Worm (Caenorhabditis elegans) whole organism, L1 larva: ENCODE results near the gene R01E6.7.
A peak's percentile ranks its signal among the peaks of the same experiment; 100 is the strongest.

Experiments
- C04F5.9 ChIP-seq: sonication (generic microtip); optimal IDR thresholded peaks from 2 replicates; lab custom pipeline; 2016; ENCODE audit warnings: missing genetic modification characterization, missing compliant biosample characterization
- C16A3.4 ChIP-seq: fragments of 150-350 bp; optimal IDR thresholded peaks from 2 replicates; lab custom pipeline; 2014; ENCODE audit warnings: missing biosample characterization, missing genetic modification characterization
- C34B4.2 ChIP-seq: sonication (generic microtip); optimal IDR thresholded peaks from 2 replicates; lab custom pipeline; 2017; ENCODE audit warnings: mild to moderate bottlenecking, missing genetic modification characterization, missing compliant biosample characterization
- Y116A8C.19 ChIP-seq: sonication (generic microtip); optimal IDR thresholded peaks from 2 replicates; lab custom pipeline; 2016; ENCODE audit warnings: missing compliant biosample characterization, missing genetic modification characterization, borderline replicate concordance
- aha-1 ChIP-seq: fragments of 150-350 bp; optimal IDR thresholded peaks from 2 replicates; lab custom pipeline; 2014; ENCODE audit warnings: missing biosample characterization, missing genetic modification characterization
- alr-1 ChIP-seq: fragments of 200-800 bp; sonication (Bioruptor generic); optimal IDR thresholded peaks from 2 replicates; lab custom pipeline; 2018; ENCODE audit warnings: borderline replicate concordance, mild to moderate bottlenecking, missing genetic modification characterization, missing compliant biosample characterization
- ama-1 ChIP-seq: fragments of 150-350 bp; optimal IDR thresholded peaks from 2 replicates; lab custom pipeline; 2014
- blmp-1 ChIP-seq: fragments of 150-350 bp; optimal IDR thresholded peaks from 2 replicates; lab custom pipeline; 2014; ENCODE audit warnings: missing biosample characterization, missing genetic modification characterization
- ceh-63 ChIP-seq: fragments of 200-800 bp; sonication (Bioruptor generic); optimal IDR thresholded peaks from 2 replicates; lab custom pipeline; 2018; ENCODE audit warnings: mild to moderate bottlenecking, missing genetic modification characterization, missing compliant biosample characterization
- ceh-82 ChIP-seq, 3 experiments: fragments of 150-350 bp in 1 of 3; sonication (generic microtip) in 2 of 3; optimal IDR thresholded peaks; 2 replicates each; lab custom pipeline; 2014 to 2017; ENCODE audit warnings: missing biosample characterization in 3 of 3, missing genetic modification characterization in 3 of 3
- ceh-90 ChIP-seq: sonication (generic microtip); optimal IDR thresholded peaks from 2 replicates; lab custom pipeline; 2016; ENCODE audit warnings: missing genetic modification characterization, missing compliant biosample characterization
- ces-1 ChIP-seq: fragments of 150-350 bp; optimal IDR thresholded peaks from 2 replicates; lab custom pipeline; 2014; ENCODE audit warnings: missing biosample characterization, missing genetic modification reagents, missing genetic modification characterization
- dpl-1 ChIP-seq, 3 experiments: fragments of 150-350 bp in 2 of 3; sonication (generic microtip) in 1 of 3; optimal IDR thresholded peaks; 2 replicates each; lab custom pipeline; 2014 to 2017; ENCODE audit warnings: missing biosample characterization in 3 of 3, missing genetic modification characterization in 3 of 3, missing genetic modification reagents in 3 of 3
- dsc-1 ChIP-seq: sonication (generic microtip); optimal IDR thresholded peaks from 2 replicates; lab custom pipeline; 2016; ENCODE audit warnings: mild to moderate bottlenecking, missing genetic modification characterization, missing compliant biosample characterization
- egl-13 ChIP-seq: sonication (generic microtip); optimal IDR thresholded peaks from 2 replicates; lab custom pipeline; 2016; ENCODE audit warnings: missing genotype, missing genetic modification reagents, missing genetic modification characterization, missing compliant biosample characterization
- elt-3 ChIP-seq, 6 experiments: fragments of 150-350 bp in 1 of 6; sonication (generic microtip); optimal IDR thresholded peaks; 2 replicates each; lab custom pipeline; 2017 to 2018; ENCODE audit warnings: missing biosample characterization in 6 of 6, missing genetic modification characterization in 6 of 6, inconsistent platforms in 1 of 6
- ets-5 ChIP-seq: fragments of 200-800 bp; sonication (Bioruptor generic); IDR thresholded peaks from 2 replicates; pipeline ENCODE4 v1.3.6; 2022; ENCODE audit warnings: missing genetic modification characterization, missing compliant biosample characterization
- fkh-10 ChIP-seq: sonication (generic microtip); optimal IDR thresholded peaks from 2 replicates; lab custom pipeline; 2017; ENCODE audit warnings: missing biosample characterization, missing genetic modification reagents, missing genetic modification characterization
- fkh-4 ChIP-seq: sonication (generic microtip); optimal IDR thresholded peaks from 2 replicates; lab custom pipeline; 2016; ENCODE audit warnings: missing compliant biosample characterization, missing genetic modification characterization, borderline replicate concordance
- fkh-8 ChIP-seq: sonication (generic microtip); optimal IDR thresholded peaks from 2 replicates; lab custom pipeline; 2016; ENCODE audit warnings: mild to moderate bottlenecking, missing genetic modification characterization, missing compliant biosample characterization
- fos-1 ChIP-seq: fragments of 150-350 bp; optimal IDR thresholded peaks from 2 replicates; lab custom pipeline; 2014; ENCODE audit warnings: missing biosample characterization, missing genetic modification characterization
- grh-1 ChIP-seq: fragments of 200-800 bp; sonication (Bioruptor generic); IDR thresholded peaks from 2 replicates; pipeline ENCODE4 v1.3.6; 2022; ENCODE audit warnings: missing genetic modification reagents, missing genetic modification characterization, missing compliant biosample characterization
- hlh-17 ChIP-seq: fragments of 200-800 bp; sonication (Bioruptor generic); optimal IDR thresholded peaks from 2 replicates; lab custom pipeline; 2018; ENCODE audit warnings: missing genetic modification characterization, mild to moderate bottlenecking, missing compliant biosample characterization, moderate library complexity, borderline replicate concordance
- hpl-2 ChIP-seq: fragments of 150-350 bp; optimal IDR thresholded peaks from 2 replicates; lab custom pipeline; 2014; ENCODE audit warnings: missing biosample characterization, missing genetic modification reagents, missing genetic modification characterization
- isw-1 ChIP-seq: fragments of 200-800 bp; sonication (Bioruptor generic); IDR thresholded peaks from 2 replicates; pipeline ENCODE4 v1.3.6; 2022; ENCODE audit warnings: missing genetic modification characterization, missing compliant biosample characterization
- jun-1 ChIP-seq: fragments of 150-350 bp; optimal IDR thresholded peaks from 2 replicates; lab custom pipeline; 2014; ENCODE audit warnings: missing biosample characterization, missing genetic modification reagents, missing genetic modification characterization
- lin-15B ChIP-seq: fragments of 150-350 bp; sonication (generic microtip); optimal IDR thresholded peaks from 3 replicates; lab custom pipeline; 2014; ENCODE audit warnings: missing biosample characterization, missing genetic modification characterization
- lin-35 ChIP-seq, 2 experiments: fragments of 150-350 bp; optimal IDR thresholded peaks; 2 replicates each; lab custom pipeline; 2014; ENCODE audit warnings: missing biosample characterization in 2 of 2, missing genetic modification characterization in 2 of 2, missing genetic modification reagents in 2 of 2
- lir-3 ChIP-seq: sonication (generic microtip); optimal IDR thresholded peaks from 2 replicates; lab custom pipeline; 2016; ENCODE audit warnings: mild to moderate bottlenecking, missing genetic modification characterization, moderate library complexity, missing compliant biosample characterization; ENCODE audit not compliant: poor library complexity
- lsy-2 ChIP-seq, 2 experiments: fragments of 150-350 bp; optimal IDR thresholded peaks; 2 replicates each; lab custom pipeline; 2014; ENCODE audit warnings: missing biosample characterization in 2 of 2, missing genetic modification characterization in 2 of 2
- mdl-1 ChIP-seq, 2 experiments: fragments of 150-350 bp; optimal IDR thresholded peaks; 2 replicates each; lab custom pipeline; 2014 to 2017; ENCODE audit warnings: missing biosample characterization in 2 of 2, missing genetic modification characterization in 2 of 2, inconsistent platforms in 1 of 2
- mef-2 ChIP-seq: fragments of 150-350 bp; optimal IDR thresholded peaks from 2 replicates; lab custom pipeline; 2014; ENCODE audit warnings: missing biosample characterization, missing genetic modification characterization
- nhr-12 ChIP-seq: sonication (generic microtip); optimal IDR thresholded peaks from 2 replicates; lab custom pipeline; 2017; ENCODE audit warnings: missing biosample characterization, missing genetic modification characterization
- nhr-20 ChIP-seq: sonication (generic microtip); optimal IDR thresholded peaks from 2 replicates; lab custom pipeline; 2016; ENCODE audit warnings: mild to moderate bottlenecking, missing genetic modification characterization, missing compliant biosample characterization
- nhr-237 ChIP-seq: fragments of 150-350 bp; optimal IDR thresholded peaks from 2 replicates; lab custom pipeline; 2014; ENCODE audit warnings: missing biosample characterization, missing genetic modification characterization
- nhr-28 ChIP-seq: fragments of 150-350 bp; optimal IDR thresholded peaks from 2 replicates; lab custom pipeline; 2014; ENCODE audit warnings: missing biosample characterization, missing genetic modification characterization
- nhr-71 ChIP-seq: sonication (generic microtip); optimal IDR thresholded peaks from 2 replicates; lab custom pipeline; 2016; ENCODE audit warnings: mild to moderate bottlenecking, missing genetic modification characterization, moderate library complexity, missing compliant biosample characterization
- nhr-84 ChIP-seq: sonication (generic microtip); optimal IDR thresholded peaks from 2 replicates; lab custom pipeline; 2017; ENCODE audit warnings: missing biosample characterization, missing genetic modification characterization
- nhr-90 ChIP-seq: sonication (generic microtip); optimal IDR thresholded peaks from 2 replicates; lab custom pipeline; 2016; ENCODE audit warnings: mild to moderate bottlenecking, missing genetic modification characterization, missing compliant biosample characterization; ENCODE audit not compliant: poor library complexity
- pag-3 ChIP-seq: sonication (generic microtip); optimal IDR thresholded peaks from 2 replicates; lab custom pipeline; 2017; ENCODE audit warnings: missing genetic modification characterization, mild to moderate bottlenecking, missing compliant biosample characterization, antibody characterized with exemption, borderline replicate concordance; ENCODE audit not compliant: insufficient read depth
- pax-3 ChIP-seq: fragments of 200-800 bp; sonication (Bioruptor generic); optimal IDR thresholded peaks from 2 replicates; lab custom pipeline; 2018; ENCODE audit warnings: mild to moderate bottlenecking, missing genetic modification characterization, moderate library complexity, missing compliant biosample characterization
- snpc-4 ChIP-seq: fragments of 150-350 bp; optimal IDR thresholded peaks from 2 replicates; lab custom pipeline; 2014; ENCODE audit warnings: missing biosample characterization, missing genetic modification characterization
- snu-23 ChIP-seq: sonication (generic microtip); optimal IDR thresholded peaks from 2 replicates; lab custom pipeline; 2016; ENCODE audit warnings: missing genetic modification characterization, missing compliant biosample characterization
- sptf-1 ChIP-seq: fragments of 150-350 bp; optimal IDR thresholded peaks from 2 replicates; lab custom pipeline; 2014; ENCODE audit warnings: missing biosample characterization, missing genetic modification characterization
- swsn-7 ChIP-seq: sonication (generic microtip); optimal IDR thresholded peaks from 2 replicates; lab custom pipeline; 2016; ENCODE audit warnings: missing genetic modification characterization, missing compliant biosample characterization
- tlp-1 ChIP-seq: fragments of 150-350 bp; optimal IDR thresholded peaks from 2 replicates; lab custom pipeline; 2014; ENCODE audit warnings: missing biosample characterization, missing genetic modification characterization
- unc-62 ChIP-seq: fragments of 150-350 bp; optimal IDR thresholded peaks from 2 replicates; lab custom pipeline; 2014; ENCODE audit warnings: missing biosample characterization, missing genetic modification reagents, missing genetic modification characterization
- unc-86 ChIP-seq: sonication (generic microtip); optimal IDR thresholded peaks from 2 replicates; lab custom pipeline; 2016; ENCODE audit warnings: missing genetic modification characterization, missing compliant biosample characterization
- unc-98 ChIP-seq: fragments of 200-800 bp; sonication (Bioruptor generic); IDR thresholded peaks from 2 replicates; pipeline ENCODE4 v1.3.6; 2022; ENCODE audit warnings: missing genetic modification characterization, missing compliant biosample characterization
- vab-15 ChIP-seq: sonication (generic microtip); optimal IDR thresholded peaks from 2 replicates; lab custom pipeline; 2017; ENCODE audit warnings: missing genotype, mild to moderate bottlenecking, missing genetic modification characterization, missing compliant biosample characterization
- xbp-1 ChIP-seq: sonication (generic microtip); optimal IDR thresholded peaks from 2 replicates; lab custom pipeline; 2016; ENCODE audit warnings: missing genetic modification characterization, missing compliant biosample characterization
- ztf-11 ChIP-seq, 2 experiments: sonication (generic microtip); optimal IDR thresholded peaks; 2 replicates each; lab custom pipeline; 2016 to 2017; ENCODE audit warnings: missing genetic modification characterization in 2 of 2, missing biosample characterization in 1 of 2, missing compliant biosample characterization in 1 of 2

The R01E6.7 gene

ce11 chrX:13528630-13529138, 41.1 kb downstream of the R01E6.7 start, which contains the start of gene F18H3.4 (continued):
- TF ChIP-seq pax-3 (tag; lab: Kevin White, UChicago) (no peak), ceh-63 (GFP tag; lab: Kevin White, UChicago) (no peak), ztf-11 (tag; optimal IDR thresholded peaks at IDR 0.05; lab: Kevin White, UChicago) (no peak), hlh-17 (no peak), dpl-1 (GFP tag; optimal IDR thresholded peaks at IDR 0.05; lab: Kevin White, UChicago) (peak; percentile 19 to 42 (median 23)), nhr-237 (tag; lab: Kevin White, UChicago) (no peak), fkh-8 (no peak), nhr-71 (tag; lab: Kevin White, UChicago) (peak; percentile 80), lir-3 (tag; lab: Kevin White, UChicago) (no peak), lsy-2 (tag; optimal IDR thresholded peaks at IDR 0.05; lab: Kevin White, UChicago) (peak in 1 of 2 experiments; percentile 41), elt-3 (tag; optimal IDR thresholded peaks at IDR 0.05; lab: Kevin White, UChicago) (peak in 4 of 6 experiments; percentile 36 to 75 (median 55)), nhr-84 (tag; lab: Kevin White, UChicago) (no peak), tlp-1 (tag; lab: Kevin White, UChicago) (peak; percentile 42), C34B4.2 (tag; lab: Kevin White, UChicago) (no peak), nhr-90 (tag; lab: Kevin White, UChicago) (peak; percentile 73), mef-2 (tag; lab: Kevin White, UChicago) (no peak), ama-1 (lab: Kevin White, UChicago) (no peak), C16A3.4 (tag; lab: Kevin White, UChicago) (no peak), ets-5 (GFP tag; lab: Robert Waterston, UW) (no peak), dsc-1 (tag; lab: Kevin White, UChicago) (no peak), C04F5.9 (tag; lab: Kevin White, UChicago) (no peak), lin-15B (no peak), nhr-28 (tag; lab: Kevin White, UChicago) (no peak), Y116A8C.19 (tag; lab: Kevin White, UChicago) (no peak), isw-1 (GFP tag; lab: Robert Waterston, UW) (no peak), fkh-10 (GFP tag; lab: Kevin White, UChicago) (no peak), nhr-20 (tag; lab: Kevin White, UChicago) (peak; percentile 93), fos-1 (tag; lab: Kevin White, UChicago) (peak; percentile 57), mdl-1 (tag; optimal IDR thresholded peaks at IDR 0.05; lab: Kevin White, UChicago) (peak in 1 of 2 experiments; percentile 79), grh-1 (no peak), xbp-1 (tag; lab: Kevin White, UChicago) (no peak), jun-1 (tag; lab: Kevin White, UChicago) (peak; percentile 51), sptf-1 (tag; lab: Kevin White, UChicago) (no peak), hpl-2 (no peak), snpc-4 (tag; lab: Kevin White, UChicago) (no peak), aha-1 (tag; lab: Kevin White, UChicago) (no peak), ces-1 (no peak), ceh-90 (tag; lab: Kevin White, UChicago) (no peak), vab-15 (tag; lab: Kevin White, UChicago) (no peak), blmp-1 (tag; lab: Kevin White, UChicago) (peak; percentile 37), ceh-82 (tag; optimal IDR thresholded peaks at IDR 0.05; lab: Kevin White, UChicago) (peak in 1 of 3 experiments; percentile 30), unc-98 (GFP tag; lab: Robert Waterston, UW) (no peak), swsn-7 (tag; lab: Kevin White, UChicago) (no peak), alr-1 (no peak), lin-35 (GFP tag; optimal IDR thresholded peaks at IDR 0.05; lab: Kevin White, UChicago) (peak in 1 of 2 experiments; percentile 78), fkh-4 (no peak), nhr-12 (tag; lab: Kevin White, UChicago) (no peak), pag-3 (tag; lab: Kevin White, UChicago) (no peak), snu-23 (GFP tag; lab: Kevin White, UChicago) (peak; percentile 47), unc-62 (GFP tag; lab: Kevin White, UChicago) (no peak), egl-13 (tag; lab: Kevin White, UChicago) (peak; percentile 24), unc-86 (tag; lab: Kevin White, UChicago) (no peak)
